Worm (Caenorhabditis elegans) whole organism, mixed stage, embryonic: ENCODE data around the gene acr-15.
"Not testable (repeated sequence)": the region's sequence is repeated elsewhere in the genome, so short reads cannot be mapped to it uniquely, and the experiment has no call there.

Experiments used
- blmp-1 ChIP-seq: fragments of 150-350 bp; optimal IDR thresholded peaks from 2 replicates; lab custom pipeline; 2014; ENCODE audit warnings: missing biosample characterization, missing genetic modification characterization
- ceh-43 ChIP-seq: fragments of 200-800 bp; sonication (Bioruptor generic); optimal IDR thresholded peaks from 2 replicates; lab custom pipeline; 2018; ENCODE audit warnings: mild to moderate bottlenecking, missing genetic modification characterization, moderate library complexity, missing compliant biosample characterization
- ces-1 ChIP-seq: fragments of 150-350 bp; optimal IDR thresholded peaks from 2 replicates; lab custom pipeline; 2014; ENCODE audit warnings: missing biosample characterization, missing genetic modification reagents, missing genetic modification characterization
- elt-3 ChIP-seq: fragments of 150-350 bp; optimal IDR thresholded peaks from 2 replicates; lab custom pipeline; 2014; ENCODE audit warnings: missing biosample characterization, missing genetic modification characterization
- ham-2 ChIP-seq: fragments of 200-800 bp; sonication (Bioruptor generic); optimal IDR thresholded peaks from 2 replicates; lab custom pipeline; 2018; ENCODE audit warnings: mild to moderate bottlenecking, missing genetic modification characterization, missing compliant biosample characterization
- mls-2 ChIP-seq: sonication (generic microtip); optimal IDR thresholded peaks from 2 replicates; lab custom pipeline; 2016; ENCODE audit warnings: mild to moderate bottlenecking, missing genetic modification characterization, moderate library complexity, missing compliant biosample characterization
- pha-4 ChIP-seq: fragments of 150-350 bp; optimal IDR thresholded peaks from 2 replicates; lab custom pipeline; 2018; ENCODE audit warnings: missing biosample characterization, missing genetic modification reagents, missing genetic modification characterization
- snpc-4 ChIP-seq: fragments of 150-350 bp; optimal IDR thresholded peaks from 2 replicates; lab custom pipeline; 2014; ENCODE audit warnings: missing biosample characterization, missing genetic modification characterization
- unc-39 ChIP-seq: fragments of 150-350 bp; optimal IDR thresholded peaks from 2 replicates; lab custom pipeline; 2014; ENCODE audit warnings: missing biosample characterization, missing genetic modification characterization
- unc-62 ChIP-seq: fragments of 150-350 bp; optimal IDR thresholded peaks from 2 replicates; lab custom pipeline; 2014; ENCODE audit warnings: missing biosample characterization, missing genetic modification reagents, missing genetic modification characterization
- ztf-11 ChIP-seq: fragments of 150-350 bp; optimal IDR thresholded peaks from 2 replicates; lab custom pipeline; 2014; ENCODE audit warnings: missing biosample characterization, missing genetic modification characterization

DNA sequence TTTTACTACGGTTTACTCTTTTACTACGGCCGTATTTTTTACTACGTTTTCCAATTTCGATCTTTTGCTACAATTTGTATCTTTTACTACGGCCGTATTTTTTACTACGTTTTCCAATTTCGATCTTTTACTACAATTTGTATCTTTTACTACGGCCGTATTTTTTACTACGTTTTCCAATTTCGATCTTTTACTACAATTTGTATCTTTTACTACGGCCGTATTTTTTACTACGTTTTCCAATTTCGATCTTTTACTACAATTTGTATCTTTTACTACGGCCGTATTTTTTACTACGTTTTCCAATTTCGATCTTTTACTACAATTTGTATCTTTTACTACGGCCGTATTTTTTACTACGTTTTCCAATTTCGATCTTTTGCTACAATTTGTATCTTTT lies 22.3 kb downstream of the acr-15 start, which contains the start of gene F25G6.1:
- not testable (repeated sequence) for TF ChIP-seq mls-2 (tag; lab: Kevin White, UChicago); pha-4 (tag; lab: Kevin White, UChicago); unc-62 (GFP tag; lab: Kevin White, UChicago); elt-3 (tag; lab: Kevin White, UChicago); ceh-43 (GFP tag; lab: Kevin White, UChicago); ces-1 (GFP tag; lab: Kevin White, UChicago); snpc-4 (tag; lab: Kevin White, UChicago); unc-39 (tag; lab: Kevin White, UChicago); blmp-1 (tag; lab: Kevin White, UChicago); ztf-11 (tag; lab: Kevin White, UChicago); ham-2
